Fruit fly (Drosophila melanogaster) whole organism: ENCODE data around the gene CG18754.

ENCODE experiments used
- CG8478 ChIP-seq: fragments of >200 bp; optimal IDR thresholded peaks from 2 replicates; lab custom pipeline; 2018; ENCODE audit warnings: inconsistent platforms
- Dll ChIP-seq: fragments of >200 bp; optimal IDR thresholded peaks from 2 replicates; lab custom pipeline; 2017
- EcR ChIP-seq, 2 experiments: fragments of >200 bp; optimal IDR thresholded peaks; 2 replicates each; lab custom pipeline; 2017; ENCODE audit warnings: missing biosample characterization in 2 of 2, missing genetic modification characterization in 2 of 2, missing genetic modification reagents in 2 of 2
- pan ChIP-seq: fragments of >200 bp; optimal IDR thresholded peaks from 2 replicates; lab custom pipeline; 2017
- psq ChIP-seq: fragments of >200 bp; optimal IDR thresholded peaks from 2 replicates; lab custom pipeline; 2017
- usp ChIP-seq: fragments of >200 bp; optimal IDR thresholded peaks from 2 replicates; lab custom pipeline; 2017; ENCODE audit warnings: missing biosample characterization, missing genetic modification characterization, mixed read lengths

CG18754 gene

dm6 chr3R:23704383-23705033, 20.7 kb downstream of the CG18754 start, which contains the start of gene Gba1b:
Gene Gba1b, plus strand, starts transcription at chr3R:23704804.
- TF ChIP-seq EcR (GFP tag; optimal IDR thresholded peaks at IDR 0.05; lab: Kevin White, UChicago) (no peak), usp (GFP tag; lab: Kevin White, UChicago) (no peak), CG8478 (lab: Kevin White, UChicago) (no peak), psq (lab: Kevin White, UChicago) (no peak), Dll (lab: Kevin White, UChicago) (no peak), pan (no peak)

- TF ChIP-seq usp (GFP tag; lab: Kevin White, UChicago) (no peak), CG8478 (lab: Kevin White, UChicago) (no peak), Dll (lab: Kevin White, UChicago) (no peak), EcR (GFP tag; optimal IDR thresholded peaks at IDR 0.05; lab: Kevin White, UChicago) (no peak), psq (lab: Kevin White, UChicago) (no peak), pan (no peak)
These were observed 25.8 kb downstream of the CG18754 start, which contains the start of gene CG10301 for dm6 chr3R:23709508-23710208. Gene CG10301, plus strand, starts transcription at chr3R:23710158.

DNA sequence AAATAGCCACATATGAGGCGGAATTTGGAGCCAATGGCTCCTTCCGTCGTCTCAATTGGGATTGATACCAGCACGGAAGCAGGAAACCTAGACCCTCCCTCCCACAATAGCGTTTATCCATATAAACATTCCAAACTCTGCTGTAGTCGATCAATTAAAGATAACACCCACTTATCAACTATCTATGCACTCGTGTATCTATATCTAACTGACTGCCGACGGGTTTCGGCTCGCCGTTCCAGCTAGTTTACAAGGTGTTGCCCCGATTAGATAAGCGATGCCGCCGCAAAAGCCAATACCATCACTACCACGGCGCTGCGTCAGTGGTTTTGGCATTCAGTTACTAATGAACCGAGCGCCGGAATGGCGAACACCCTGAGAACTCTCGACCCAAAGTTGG, 27.3 kb downstream of the CG18754 start, which contains the start of gene CG10300:
Gene CG10300, plus strand, starts transcription at position 333 of the 400 bp plus-strand sequence.
- TF ChIP-seq pan: no peak

DNA sequence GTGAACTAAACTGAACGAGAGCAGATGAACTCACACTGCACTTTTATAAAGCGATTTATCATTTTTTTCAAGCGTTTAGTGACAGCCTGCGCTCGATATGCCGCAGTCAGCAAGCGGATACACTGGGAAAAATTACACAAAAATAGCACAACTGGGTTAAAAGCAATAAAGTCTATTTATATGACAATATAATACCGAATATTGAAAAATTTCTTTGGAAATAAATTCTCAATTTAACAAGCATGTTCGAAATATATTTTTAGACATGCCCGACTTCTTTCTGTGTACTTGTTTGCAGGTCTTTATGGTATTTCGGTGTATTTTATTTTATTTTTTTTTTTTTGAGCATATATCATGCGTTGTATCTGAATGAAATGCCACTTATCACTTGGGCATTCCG, 30.0 kb downstream of the CG18754 start:
- TF ChIP-seq usp (GFP tag; lab: Kevin White, UChicago) (no peak), EcR (GFP tag; optimal IDR thresholded peaks at IDR 0.05; lab: Kevin White, UChicago) (no peak), pan (no peak), psq (lab: Kevin White, UChicago) (no peak), CG8478 (lab: Kevin White, UChicago) (no peak), Dll (lab: Kevin White, UChicago) (no peak)

DNA sequence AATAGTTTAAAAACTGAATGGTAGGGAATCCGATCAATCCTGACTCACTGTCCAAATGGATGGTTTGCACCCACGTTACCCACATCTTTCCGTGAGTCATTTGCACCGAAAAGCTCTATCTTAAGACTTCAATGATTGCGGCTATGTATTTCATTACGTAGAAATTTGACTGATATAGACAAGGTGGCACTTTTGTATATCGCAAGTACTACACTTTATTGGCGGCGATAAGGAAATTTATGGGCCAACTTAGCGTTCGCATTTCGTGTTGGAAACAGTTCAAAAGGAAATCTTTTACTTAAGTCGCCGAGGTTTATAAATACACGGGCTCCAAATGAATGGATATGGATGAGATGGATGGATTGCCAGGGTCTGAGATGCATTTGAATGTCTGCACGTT, 31.0 kb downstream of the CG18754 start:
- no peak for TF ChIP-seq pan
- no peak for TF ChIP-seq EcR (GFP tag; optimal IDR thresholded peaks at IDR 0.05; lab: Kevin White, UChicago)
- TF ChIP-seq CG8478 (lab: Kevin White, UChicago): no peak
- TF ChIP-seq usp (GFP tag; lab: Kevin White, UChicago): no peak
- TF ChIP-seq psq (lab: Kevin White, UChicago): no peak
- no peak for TF ChIP-seq Dll (lab: Kevin White, UChicago)

DNA sequence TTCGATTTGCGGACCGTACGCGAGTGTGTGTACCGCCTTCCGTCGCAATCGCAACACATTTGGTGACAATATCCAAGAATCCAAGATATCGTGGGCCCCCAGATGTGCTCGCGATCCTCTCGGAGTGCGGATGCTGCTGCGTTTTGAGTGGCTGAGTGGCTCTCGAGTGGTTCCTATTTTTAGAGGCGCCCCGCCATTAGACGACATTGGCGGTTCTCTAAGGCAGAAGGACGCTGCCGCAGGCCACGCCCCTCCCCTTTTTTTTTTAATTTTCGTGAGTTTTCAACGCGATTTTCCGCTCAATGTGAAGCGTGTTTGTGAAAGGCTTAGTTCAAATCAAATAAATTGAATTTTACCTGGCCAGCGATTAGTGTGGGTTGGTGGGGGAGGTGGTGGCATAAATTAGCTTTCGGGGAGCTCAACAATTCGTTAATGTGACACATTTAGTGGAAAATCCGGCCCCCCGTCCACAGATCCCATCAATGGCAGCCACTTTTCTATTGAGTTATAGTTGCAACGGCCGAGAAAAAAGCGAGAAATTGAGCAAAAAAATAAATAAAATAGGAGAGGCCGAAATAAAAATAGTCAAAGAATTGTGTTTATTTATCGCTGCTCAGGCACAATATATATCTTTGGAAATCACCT, 34.6 kb downstream of the CG18754 start, which contains the start of gene nau:
Gene nau, minus strand, starts transcription at position 61 of the 645 bp plus-strand sequence.
- TF ChIP-seq Dll (lab: Kevin White, UChicago) (no peak), usp (GFP tag; lab: Kevin White, UChicago) (no peak), CG8478 (lab: Kevin White, UChicago) (no peak), pan (no peak), EcR (GFP tag; optimal IDR thresholded peaks at IDR 0.05; lab: Kevin White, UChicago) (no peak), psq (lab: Kevin White, UChicago) (no peak)

DNA sequence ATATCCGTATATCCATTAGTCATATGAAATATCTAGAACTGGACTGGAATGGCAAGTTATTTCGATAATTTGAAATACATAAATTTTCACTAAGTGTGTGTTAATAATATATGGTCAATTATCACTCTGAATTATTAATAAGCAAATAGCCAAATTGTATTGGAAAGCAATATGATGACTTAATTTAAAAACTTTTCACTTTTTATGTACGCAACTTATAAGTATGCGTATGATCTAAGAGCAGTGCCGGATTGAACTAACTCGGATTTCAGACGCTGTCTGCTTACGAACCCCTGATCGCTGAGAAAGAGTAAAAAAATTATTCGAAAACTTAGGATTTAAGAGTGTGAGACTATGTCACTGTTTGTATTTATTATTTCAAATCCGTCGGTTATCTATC, 37.7 kb downstream of the CG18754 start, which contains the start of gene CG10232:
Gene CG10232, minus strand, starts transcription at position 101 of the 400 bp plus-strand sequence.
- TF ChIP-seq Dll (lab: Kevin White, UChicago): no peak
- TF ChIP-seq psq (lab: Kevin White, UChicago): no peak
- no peak for TF ChIP-seq EcR (GFP tag; optimal IDR thresholded peaks at IDR 0.05; lab: Kevin White, UChicago)
- no peak for TF ChIP-seq usp (GFP tag; lab: Kevin White, UChicago)
- TF ChIP-seq pan: no peak
- TF ChIP-seq CG8478 (lab: Kevin White, UChicago): no peak

DNA sequence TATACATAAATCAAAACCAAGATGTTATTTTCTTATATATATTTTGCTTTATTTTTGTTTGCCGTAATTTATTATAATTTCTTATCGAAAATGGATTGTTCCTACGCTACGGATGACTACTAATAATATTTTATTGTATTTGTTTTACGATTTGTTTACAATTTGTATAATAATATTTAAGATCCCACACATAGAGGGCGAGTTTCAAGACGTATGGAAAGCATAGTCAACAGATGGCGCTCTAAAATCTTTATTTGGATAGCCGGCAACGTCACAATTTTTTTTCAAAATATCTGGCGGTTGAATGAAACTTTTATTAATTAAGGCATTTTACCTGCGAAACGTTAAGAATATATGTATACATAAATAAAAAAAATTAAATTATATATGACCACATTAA, 38.1 kb downstream of the CG18754 start:
- TF ChIP-seq psq (lab: Kevin White, UChicago) (no peak), usp (GFP tag; lab: Kevin White, UChicago) (no peak)

DNA sequence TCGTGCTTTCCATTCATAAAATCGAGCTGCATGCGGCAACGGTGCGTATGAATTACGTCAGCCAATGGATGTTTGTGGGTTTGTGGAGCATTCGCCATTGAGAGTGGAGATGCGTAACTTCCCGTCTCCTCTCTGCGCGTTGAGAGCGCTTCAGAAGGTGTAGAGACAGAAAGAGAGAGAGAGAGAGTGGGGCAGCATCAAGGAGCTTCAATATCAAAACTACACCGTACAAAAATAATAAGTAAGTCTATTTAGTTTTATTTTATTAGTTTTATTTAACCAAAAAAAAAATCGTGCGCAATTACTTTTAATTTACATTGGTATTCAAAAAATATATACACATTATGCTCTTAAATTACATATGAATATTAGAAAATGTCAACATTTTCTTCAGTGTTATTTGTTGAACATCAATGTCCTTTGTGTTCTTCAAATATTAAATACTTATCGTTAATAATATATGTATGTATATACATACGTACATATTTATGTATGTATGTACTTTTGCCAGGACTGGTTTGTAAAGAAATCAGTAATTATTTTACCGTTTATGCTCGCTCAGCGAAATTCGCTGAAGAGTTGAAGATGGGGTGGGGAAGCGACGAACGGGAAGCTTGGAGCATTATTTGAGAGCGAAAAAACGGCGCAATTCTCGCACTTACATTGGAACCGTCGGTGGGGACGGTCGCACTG, 39.0 kb downstream of the CG18754 start, which contains the start of gene CG10365:
Gene CG10365, plus strand, starts transcription at position 652 of the 693 bp plus-strand sequence.
- no peak for TF ChIP-seq EcR (GFP tag; optimal IDR thresholded peaks at IDR 0.05; lab: Kevin White, UChicago)
- no peak for TF ChIP-seq usp (GFP tag; lab: Kevin White, UChicago)
- TF ChIP-seq Dll (lab: Kevin White, UChicago): no peak
- no peak for TF ChIP-seq psq (lab: Kevin White, UChicago)
- TF ChIP-seq CG8478 (lab: Kevin White, UChicago): no peak

- TF ChIP-seq EcR (GFP tag; optimal IDR thresholded peaks at IDR 0.05; lab: Kevin White, UChicago) (peak in 1 of 2 experiments; percentile 11), Dll (lab: Kevin White, UChicago) (no peak)
These were observed 39.7 kb downstream of the CG18754 start for dm6 chr3R:23723381-23724034.
